Worm (Caenorhabditis elegans) whole organism, L4 larva: ENCODE results near the gene F38A1.13.
"Not testable (repeated sequence)": the region's sequence is repeated elsewhere in the genome, so short reads cannot be mapped to it uniquely, and the experiment has no call there.

ENCODE experiments used
- ZK546.5 ChIP-seq, 2 experiments: sonication (generic microtip); optimal IDR thresholded peaks; 2 replicates each; lab custom pipeline; 2017; ENCODE audit warnings: missing biosample characterization in 2 of 2, missing genetic modification characterization in 2 of 2
- ces-1 ChIP-seq: fragments of 150-350 bp; sonication (generic microtip); optimal IDR thresholded peaks from 4 replicates; lab custom pipeline; 2014; ENCODE audit warnings: missing biosample characterization, missing genetic modification reagents, missing genetic modification characterization
- dve-1 ChIP-seq: sonication (generic microtip); optimal IDR thresholded peaks from 2 replicates; lab custom pipeline; 2017; ENCODE audit warnings: antibody characterized with exemption, mild to moderate bottlenecking, missing genetic modification characterization, missing compliant biosample characterization; ENCODE audit not compliant: insufficient read depth
- jun-1 ChIP-seq: fragments of 150-350 bp; optimal IDR thresholded peaks from 2 replicates; lab custom pipeline; 2014; ENCODE audit warnings: missing biosample characterization, missing genetic modification reagents, missing genetic modification characterization
- mep-1 ChIP-seq: fragments of 150-350 bp; sonication (generic microtip); optimal IDR thresholded peaks from 3 replicates; lab custom pipeline; 2014; ENCODE audit warnings: missing biosample characterization, missing genetic modification characterization
- nhr-237 ChIP-seq: sonication (generic microtip); optimal IDR thresholded peaks from 2 replicates; lab custom pipeline; 2017; ENCODE audit warnings: missing biosample characterization, missing genetic modification characterization
- nhr-28 ChIP-seq: fragments of 150-350 bp; optimal IDR thresholded peaks from 2 replicates; lab custom pipeline; 2014; ENCODE audit warnings: missing biosample characterization, missing genetic modification characterization
- pha-4 ChIP-seq, 2 experiments: fragments of 150-350 bp in 1 of 2; fragments of 200-800 bp in 1 of 2; sonication (Bioruptor generic) in 1 of 2; IDR thresholded peaks in 1 of 2; optimal IDR thresholded peaks in 1 of 2; 2 replicates each; pipeline versions ENCODE4 v1.3.6 to Lab custom; 2014 to 2022; ENCODE audit warnings: missing genetic modification characterization in 2 of 2, missing genetic modification reagents in 2 of 2, missing biosample characterization in 1 of 2, missing compliant biosample characterization in 1 of 2
- pqm-1 ChIP-seq: sonication (generic microtip); optimal IDR thresholded peaks from 2 replicates; lab custom pipeline; 2017; ENCODE audit warnings: missing biosample characterization, missing genetic modification characterization
- sdz-12 ChIP-seq: fragments of 200-800 bp; sonication (Bioruptor generic); optimal IDR thresholded peaks from 2 replicates; lab custom pipeline; 2018; ENCODE audit warnings: mild to moderate bottlenecking, missing genetic modification characterization, missing compliant biosample characterization
- snpc-1.2 ChIP-seq: fragments of 200-800 bp; sonication (Bioruptor generic); IDR thresholded peaks from 2 replicates; pipeline ENCODE4 v1.3.6; 2022; ENCODE audit warnings: missing genetic modification reagents, missing genetic modification characterization, missing compliant biosample characterization
- unc-62 ChIP-seq, 3 experiments: fragments of 150-350 bp in 1 of 3; sonication (generic microtip); optimal IDR thresholded peaks in 2 of 3; peaks in 1 of 3; 1 replicate in 1 of 3; 2 replicates in 2 of 3; lab custom pipeline; 2014 to 2017; ENCODE audit warnings: missing biosample characterization in 3 of 3, missing genetic modification characterization in 3 of 3, missing genetic modification reagents in 3 of 3, missing genotype in 1 of 3
- ztf-11 ChIP-seq: fragments of 150-350 bp; optimal IDR thresholded peaks from 2 replicates; lab custom pipeline; 2014; ENCODE audit warnings: missing biosample characterization, missing genetic modification characterization

DNA sequence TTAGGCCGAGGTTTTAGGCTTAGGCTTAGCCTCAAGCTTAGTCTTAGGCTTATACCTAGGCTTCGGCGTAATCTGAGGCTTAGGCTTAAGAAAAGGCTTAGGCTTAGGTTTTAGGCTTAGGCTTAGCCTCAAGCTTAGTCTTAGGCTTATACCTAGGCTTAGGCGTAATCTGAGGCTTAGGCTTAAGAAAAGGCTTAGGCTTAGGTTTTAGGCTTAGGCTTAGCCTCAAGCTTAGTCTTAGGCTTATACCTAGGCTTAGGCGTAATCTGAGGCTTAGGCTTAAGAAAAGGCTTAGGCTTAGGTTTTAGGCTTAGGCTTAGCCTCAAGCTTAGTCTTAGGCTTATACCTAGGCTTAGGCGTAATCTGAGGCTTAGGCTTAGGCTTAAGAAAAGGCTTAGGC, 47.8 kb upstream of the F38A1.13 start:
- not testable (repeated sequence) for TF ChIP-seq snpc-1.2 (GFP tag; lab: Robert Waterston, UW); ztf-11 (tag; lab: Kevin White, UChicago); pha-4 (GFP tag; IDR thresholded peaks at IDR 0.05; lab: Robert Waterston, UW); pha-4 (tag; optimal IDR thresholded peaks at IDR 0.05; lab: Kevin White, UChicago); dve-1; mep-1 (tag; lab: Kevin White, UChicago); unc-62 (GFP tag; optimal IDR thresholded peaks at IDR 0.05 in 1 of 2; lab: Kevin White, UChicago); unc-62 (tag; optimal IDR thresholded peaks at IDR 0.05; lab: Kevin White, UChicago); jun-1 (tag; lab: Kevin White, UChicago); sdz-12; nhr-28 (tag; lab: Kevin White, UChicago); pqm-1 (tag; lab: Kevin White, UChicago); nhr-237 (tag; lab: Kevin White, UChicago); ces-1 (GFP tag; lab: Kevin White, UChicago); ZK546.5 (tag; optimal IDR thresholded peaks at IDR 0.05; lab: Kevin White, UChicago)
